Worm (Caenorhabditis elegans) whole organism, L2 larva: ENCODE results near the gene srd-26.
"Not testable (repeated sequence)": the region's sequence is repeated elsewhere in the genome, so short reads cannot be mapped to it uniquely, and the experiment has no call there.

Experiments
- elt-1 ChIP-seq: fragments of 150-350 bp; optimal IDR thresholded peaks from 2 replicates; lab custom pipeline; 2014; ENCODE audit warnings: missing biosample characterization, missing genetic modification characterization
- fos-1 ChIP-seq: fragments of 150-350 bp; optimal IDR thresholded peaks from 2 replicates; lab custom pipeline; 2014; ENCODE audit warnings: missing biosample characterization, missing genetic modification characterization
- nhr-6 ChIP-seq: fragments of 150-350 bp; optimal IDR thresholded peaks from 2 replicates; lab custom pipeline; 2014; ENCODE audit warnings: missing biosample characterization, missing genetic modification characterization
- unc-39 ChIP-seq: fragments of 150-350 bp; optimal IDR thresholded peaks from 2 replicates; lab custom pipeline; 2014; ENCODE audit warnings: missing biosample characterization, missing genetic modification characterization
- zag-1 ChIP-seq: fragments of 150-350 bp; optimal IDR thresholded peaks from 2 replicates; lab custom pipeline; 2014; ENCODE audit warnings: missing biosample characterization, missing genetic modification characterization

DNA sequence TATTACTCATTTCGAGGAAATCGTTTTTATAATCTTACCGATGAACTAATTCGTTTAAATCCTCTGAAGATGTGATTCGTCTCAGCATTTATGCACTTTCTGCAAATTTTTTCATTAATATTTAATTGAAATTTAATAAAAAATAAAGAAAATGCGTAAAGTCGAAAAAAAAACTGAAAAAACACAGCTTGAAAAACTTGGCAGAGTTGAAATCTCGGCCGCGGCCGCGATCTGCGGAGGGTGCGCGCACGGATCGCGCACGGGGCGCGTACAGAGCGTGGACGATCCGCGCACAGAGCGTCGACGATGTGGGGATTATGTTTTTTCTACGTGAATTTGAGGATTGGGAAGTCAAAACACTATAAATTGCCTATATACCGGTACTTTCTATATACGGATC lies 25.0 kb downstream of the srd-26 start, which contains the start of gene AH10.4:
- TF ChIP-seq fos-1; elt-1 (tag; lab: Kevin White, UChicago); zag-1 (tag; lab: Kevin White, UChicago); nhr-6; unc-39 (tag; lab: Kevin White, UChicago): not testable (repeated sequence)
